Fruit fly (Drosophila melanogaster): ENCODE measurements around the gene CG32432.

Gene CG32432

dm6 chr3L:20921859-20922258 is 36.9 kb upstream of the CG32432 start:
- no peak for TF ChIP-seq Hnf4 (GFP tag; optimal IDR thresholded peaks at IDR 0.05)
- TF ChIP-seq rgr (GFP tag; optimal IDR thresholded peaks at IDR 0.05) = no peak
- no peak for TF ChIP-seq sv (GFP tag; optimal IDR thresholded peaks at IDR 0.05)
- TF ChIP-seq Rel (GFP tag; optimal IDR thresholded peaks at IDR 0.05) = no peak
- TF ChIP-seq Rel (tag; optimal IDR thresholded peaks at IDR 0.05) = no peak
- TF ChIP-seq dsf (GFP tag; optimal IDR thresholded peaks at IDR 0.05; ENCODE audit: borderline replicate concordance) = no peak
- TF ChIP-seq CrebA (GFP tag; optimal IDR thresholded peaks at IDR 0.05; ENCODE audit: borderline replicate concordance) = no peak
- no peak for TF ChIP-seq lola (GFP tag; optimal IDR thresholded peaks at IDR 0.05)
- TF ChIP-seq tai (GFP tag; optimal IDR thresholded peaks at IDR 0.05) = no peak
- TF ChIP-seq h (GFP tag; optimal IDR thresholded peaks at IDR 0.05) = no peak
- no peak for TF ChIP-seq N (GFP tag; optimal IDR thresholded peaks at IDR 0.05)
- no peak for TF ChIP-seq dl (GFP tag; optimal IDR thresholded peaks at IDR 0.05; ENCODE audit: insufficient read depth in 1 of 2, partially characterized antibody in 2 of 2)
- TF ChIP-seq Dfd (GFP tag; optimal IDR thresholded peaks at IDR 0.05) = no peak
- TF ChIP-seq woc (GFP tag; optimal IDR thresholded peaks at IDR 0.05) = no peak
- no peak for TF ChIP-seq Mio (GFP tag; optimal IDR thresholded peaks at IDR 0.05)
- TF ChIP-seq jim (GFP tag; optimal IDR thresholded peaks at IDR 0.05) = no peak
- no peak for TF ChIP-seq Myc (optimal IDR thresholded peaks at IDR 0.05)
- TF ChIP-seq CG32264 (GFP tag; optimal IDR thresholded peaks at IDR 0.05) = no peak
- TF ChIP-seq br (GFP tag; optimal IDR thresholded peaks at IDR 0.05) = no peak

dm6 chr3L:20920495-20920894 is 35.5 kb upstream of the CG32432 start:
- TF ChIP-seq Hnf4 (GFP tag; optimal IDR thresholded peaks at IDR 0.05) = no peak
- TF ChIP-seq Dfd (GFP tag; optimal IDR thresholded peaks at IDR 0.05) = no peak
- TF ChIP-seq Mio (GFP tag; optimal IDR thresholded peaks at IDR 0.05) = no peak
- TF ChIP-seq woc (GFP tag; optimal IDR thresholded peaks at IDR 0.05) = no peak
- TF ChIP-seq dsf (GFP tag; optimal IDR thresholded peaks at IDR 0.05; ENCODE audit: borderline replicate concordance) = no peak

DNA sequence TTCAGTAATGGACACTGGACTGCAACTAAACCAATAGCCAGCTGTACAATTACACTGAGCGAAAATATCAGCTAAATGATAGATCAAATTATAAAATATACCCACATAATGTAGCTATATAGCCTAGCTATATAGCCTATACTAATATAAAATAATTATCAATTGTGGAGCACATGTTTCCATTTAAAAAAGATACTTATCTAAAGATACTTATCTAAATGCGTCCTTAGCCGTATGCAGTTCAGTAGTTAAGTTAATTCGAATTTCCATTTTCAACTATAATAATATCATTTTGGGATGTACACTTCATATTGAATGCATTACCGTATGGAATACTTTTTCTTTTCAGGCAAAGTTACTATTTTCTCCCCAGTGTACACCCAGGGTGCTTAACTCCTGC is 34.0 kb upstream of the CG32432 start:
- no peak for TF ChIP-seq Abd-B (GFP tag; optimal IDR thresholded peaks at IDR 0.05)
- no peak for TF ChIP-seq br (GFP tag; optimal IDR thresholded peaks at IDR 0.05)
- TF ChIP-seq lola (GFP tag; optimal IDR thresholded peaks at IDR 0.05) = no peak
- TF ChIP-seq CG32264 (GFP tag; optimal IDR thresholded peaks at IDR 0.05) = no peak
- TF ChIP-seq sage (GFP tag; optimal IDR thresholded peaks at IDR 0.05) = no peak
- no peak for TF ChIP-seq Hnf4 (GFP tag; optimal IDR thresholded peaks at IDR 0.05)
- no peak for TF ChIP-seq psq (GFP tag; optimal IDR thresholded peaks at IDR 0.05)
- no peak for TF ChIP-seq GATAd (GFP tag; optimal IDR thresholded peaks at IDR 0.05)
- no peak for TF ChIP-seq N (GFP tag; optimal IDR thresholded peaks at IDR 0.05)
- no peak for TF ChIP-seq Vsx2 (GFP tag; optimal IDR thresholded peaks at IDR 0.05; ENCODE audit: partially characterized antibody)
- no peak for TF ChIP-seq tai (GFP tag; optimal IDR thresholded peaks at IDR 0.05)
- no peak for TF ChIP-seq rgr (GFP tag; optimal IDR thresholded peaks at IDR 0.05)
- no peak for TF ChIP-seq dl (GFP tag; optimal IDR thresholded peaks at IDR 0.05; ENCODE audit: insufficient read depth in 1 of 2, partially characterized antibody in 2 of 2)
- no peak for TF ChIP-seq Hr78 (GFP tag; optimal IDR thresholded peaks at IDR 0.05)
- no peak for TF ChIP-seq Dfd (GFP tag; optimal IDR thresholded peaks at IDR 0.05)
- TF ChIP-seq CG9705 (GFP tag; optimal IDR thresholded peaks at IDR 0.05) = no peak
- no peak for TF ChIP-seq Rel (GFP tag; optimal IDR thresholded peaks at IDR 0.05)
- TF ChIP-seq Rel (tag; optimal IDR thresholded peaks at IDR 0.05) = no peak
- TF ChIP-seq jim (GFP tag; optimal IDR thresholded peaks at IDR 0.05) = no peak

DNA sequence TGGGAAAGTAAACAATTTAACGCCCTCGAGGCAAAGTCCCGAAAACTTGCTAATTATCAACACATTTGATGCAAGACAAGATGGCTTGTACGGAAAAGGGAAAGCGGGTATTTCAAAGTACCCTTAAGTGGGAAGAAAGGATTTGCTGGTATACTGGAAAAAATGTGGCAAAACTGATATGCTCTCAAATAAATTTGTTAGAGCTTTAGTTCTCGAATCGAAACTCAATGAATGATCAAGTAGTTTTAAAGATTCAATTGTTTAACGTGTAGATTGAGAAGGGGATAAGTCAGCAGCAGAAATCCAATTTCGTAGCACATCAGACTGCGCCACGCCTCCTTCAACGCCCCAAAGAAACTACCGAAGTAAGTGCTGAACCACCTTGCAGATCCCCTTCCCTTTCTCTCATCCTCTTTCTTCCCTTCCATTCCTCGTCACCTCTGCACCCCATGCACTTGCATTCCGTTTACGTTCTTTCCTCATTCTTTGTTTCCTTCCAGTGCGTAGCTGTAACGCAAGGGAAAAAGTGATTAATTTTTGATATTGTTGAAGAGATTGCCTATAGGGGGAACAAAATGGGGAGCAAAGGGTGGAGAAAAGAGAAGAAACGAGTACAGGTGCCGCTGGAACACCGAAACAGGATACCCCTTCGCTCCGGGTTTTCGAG is 32.2 kb upstream of the CG32432 start:
- no peak for TF ChIP-seq brk (GFP tag; optimal IDR thresholded peaks at IDR 0.05)
- peak; percentile 52 for TF ChIP-seq woc (GFP tag; optimal IDR thresholded peaks at IDR 0.05)
- TF ChIP-seq Hr78 (GFP tag; optimal IDR thresholded peaks at IDR 0.05) = no peak
- no peak for TF ChIP-seq usp (GFP tag; optimal IDR thresholded peaks at IDR 0.05)
- TF ChIP-seq Mio (GFP tag; optimal IDR thresholded peaks at IDR 0.05) = no peak
- no peak for TF ChIP-seq dl (GFP tag; optimal IDR thresholded peaks at IDR 0.05; ENCODE audit: insufficient read depth in 1 of 2, partially characterized antibody in 2 of 2)
- peak; percentile 59 for TF ChIP-seq fru (GFP tag; optimal IDR thresholded peaks at IDR 0.05)
- TF ChIP-seq h (GFP tag; optimal IDR thresholded peaks at IDR 0.05) = peak; percentile 44
- no peak for TF ChIP-seq Abd-B (GFP tag; optimal IDR thresholded peaks at IDR 0.05)
- TF ChIP-seq psq (GFP tag; optimal IDR thresholded peaks at IDR 0.05) = peak; percentile 90
- TF ChIP-seq Sp1 (GFP tag; optimal IDR thresholded peaks at IDR 0.05) = peak; percentile 23
- TF ChIP-seq sage (GFP tag; optimal IDR thresholded peaks at IDR 0.05) = no peak
- no peak for TF ChIP-seq Hr83 (GFP tag; optimal IDR thresholded peaks at IDR 0.05; ENCODE audit: poor library complexity, severe bottlenecking)
- TF ChIP-seq pan (optimal IDR thresholded peaks at IDR 0.05) = no peak
- peak; percentile 23 for TF ChIP-seq rgr (GFP tag; optimal IDR thresholded peaks at IDR 0.05)
- TF ChIP-seq CrebA (GFP tag; optimal IDR thresholded peaks at IDR 0.05; ENCODE audit: borderline replicate concordance) = no peak
- no peak for TF ChIP-seq br (GFP tag; optimal IDR thresholded peaks at IDR 0.05)
- no peak for TF ChIP-seq Dfd (GFP tag; optimal IDR thresholded peaks at IDR 0.05)
- no peak for TF ChIP-seq CG9705 (GFP tag; optimal IDR thresholded peaks at IDR 0.05)
- TF ChIP-seq lola (GFP tag; optimal IDR thresholded peaks at IDR 0.05) = no peak
- TF ChIP-seq ey (GFP tag; optimal IDR thresholded peaks at IDR 0.05) = peak; percentile 26
- TF ChIP-seq foxo (GFP tag; optimal IDR thresholded peaks at IDR 0.05) = peak in 1 of 2 experiments; percentile 37
- peak; percentile 30 for TF ChIP-seq HLH106 (tag; optimal IDR thresholded peaks at IDR 0.05)
